Fruit fly (Drosophila melanogaster) whole organism, embryonic: ENCODE results near the gene Xe7.

Experiments used
- Ada2b ChIP-seq: fragments of 200-800 bp; sonication (Bioruptor generic); IDR thresholded peaks from 2 replicates; pipeline ENCODE4 v1.3.6; 2022; ENCODE audit warnings: missing biosample characterization, missing genetic modification characterization
- CG10565 ChIP-seq: fragments of 200-800 bp; sonication (Bioruptor generic); optimal IDR thresholded peaks from 3 replicates; lab custom pipeline; 2016; ENCODE audit warnings: missing biosample characterization, mild to moderate bottlenecking, missing genetic modification characterization
- CG11456 ChIP-seq: fragments of 200-800 bp; sonication (Bioruptor generic); IDR thresholded peaks from 3 replicates; pipeline ENCODE4 v1.3.6; 2022; ENCODE audit warnings: missing biosample characterization, missing genetic modification characterization
- CG11695 ChIP-seq: fragments of 200-800 bp; sonication (Bioruptor generic); IDR thresholded peaks from 3 replicates; pipeline ENCODE4 v1.3.6; 2022; ENCODE audit warnings: missing biosample characterization, missing genetic modification characterization
- CG12942 ChIP-seq: fragments of 200-800 bp; sonication (Bioruptor generic); optimal IDR thresholded peaks from 3 replicates; lab custom pipeline; 2016; ENCODE audit warnings: missing biosample characterization, missing genetic modification characterization
- CG14441 ChIP-seq: fragments of 200-800 bp; sonication (Bioruptor generic); IDR thresholded peaks from 2 replicates; pipeline ENCODE4 v1.3.6; 2022; ENCODE audit warnings: missing biosample characterization, missing genetic modification characterization
- CG1647 ChIP-seq: fragments of 200-800 bp; sonication (Bioruptor generic); optimal IDR thresholded peaks from 3 replicates; lab custom pipeline; 2016; ENCODE audit warnings: missing biosample characterization, missing genetic modification characterization
- CG16779 ChIP-seq: fragments of 200-800 bp; sonication (Bioruptor generic); IDR thresholded peaks from 2 replicates; pipeline ENCODE4 v1.3.6; 2022; ENCODE audit warnings: missing biosample characterization, missing genetic modification characterization
- CG17912 ChIP-seq: fragments of 200-800 bp; sonication (Bioruptor generic); optimal IDR thresholded peaks from 2 replicates; lab custom pipeline; 2018; ENCODE audit warnings: missing biosample characterization, mild to moderate bottlenecking, missing genetic modification characterization
- CG1792 ChIP-seq: fragments of 200-800 bp; sonication (Bioruptor generic); optimal IDR thresholded peaks from 2 replicates; lab custom pipeline; 2016; ENCODE audit warnings: missing biosample characterization, missing genetic modification characterization
- CG2712 ChIP-seq: fragments of 200-800 bp; optimal IDR thresholded peaks from 3 replicates; lab custom pipeline; 2019; ENCODE audit warnings: missing biosample characterization, mild to moderate bottlenecking, missing genetic modification characterization, moderate library complexity
- CG33213 ChIP-seq: fragments of 200-800 bp; sonication (Bioruptor generic); optimal IDR thresholded peaks from 3 replicates; lab custom pipeline; 2016; ENCODE audit warnings: missing biosample characterization, missing genetic modification characterization
- CG6683 ChIP-seq: fragments of 200-800 bp; sonication (Bioruptor generic); optimal IDR thresholded peaks from 2 replicates; lab custom pipeline; 2017; ENCODE audit warnings: missing biosample characterization, mild to moderate bottlenecking, missing genetic modification characterization, missing genetic modification reagents
- CG7786 ChIP-seq: fragments of 200-800 bp; sonication (Bioruptor generic); optimal IDR thresholded peaks from 2 replicates; lab custom pipeline; 2016; ENCODE audit warnings: missing biosample characterization, missing genetic modification characterization
- CG7987 ChIP-seq: fragments of 200-800 bp; sonication (Bioruptor generic); optimal IDR thresholded peaks from 2 replicates; lab custom pipeline; 2018; ENCODE audit warnings: missing biosample characterization, mild to moderate bottlenecking, missing genetic modification characterization, moderate library complexity
- CrebB ChIP-seq: fragments of 200-800 bp; sonication (Bioruptor generic); optimal IDR thresholded peaks from 3 replicates; lab custom pipeline; 2018; ENCODE audit warnings: missing biosample characterization, mild to moderate bottlenecking, missing genetic modification characterization
- Dbx ChIP-seq: fragments of 200-800 bp; sonication (Bioruptor generic); IDR thresholded peaks from 3 replicates; pipeline ENCODE4 v1.3.6; 2022; ENCODE audit warnings: missing biosample characterization, missing genetic modification characterization
- Dek ChIP-seq: fragments of 200-800 bp; sonication (Bioruptor generic); optimal IDR thresholded peaks from 3 replicates; lab custom pipeline; 2019; ENCODE audit warnings: missing biosample characterization, mild to moderate bottlenecking, missing genetic modification characterization, moderate library complexity
- H15 ChIP-seq: fragments of 200-800 bp; sonication (Bioruptor generic); IDR thresholded peaks from 3 replicates; pipeline ENCODE4 v1.3.6; 2022; ENCODE audit warnings: missing biosample characterization, missing genetic modification characterization
- Hr39 ChIP-seq: fragments of >200 bp; optimal IDR thresholded peaks from 2 replicates; lab custom pipeline; 2017
- Kr ChIP-seq: fragments of 200-800 bp; sonication (Bioruptor generic); optimal IDR thresholded peaks from 2 replicates; lab custom pipeline; 2017; ENCODE audit warnings: missing biosample characterization, mild to moderate bottlenecking, missing genetic modification characterization
- MESR4 ChIP-seq: fragments of 200-800 bp; sonication (Bioruptor generic); optimal IDR thresholded peaks from 2 replicates; lab custom pipeline; 2018; ENCODE audit warnings: missing biosample characterization, mild to moderate bottlenecking, missing genetic modification characterization, moderate library complexity
- Mrtf ChIP-seq: fragments of 200-800 bp; sonication (Bioruptor generic); IDR thresholded peaks from 3 replicates; pipeline ENCODE4 v1.3.6; 2022; ENCODE audit warnings: missing biosample characterization, missing genetic modification characterization
- NFAT ChIP-seq: fragments of 200-800 bp; sonication (Bioruptor generic); IDR thresholded peaks from 2 replicates; pipeline ENCODE4 v1.3.6; 2022; ENCODE audit warnings: missing biosample characterization, missing genetic modification characterization
- Oli ChIP-seq: fragments of 200-800 bp; sonication (Bioruptor generic); optimal IDR thresholded peaks from 2 replicates; lab custom pipeline; 2018; ENCODE audit warnings: missing biosample characterization, mild to moderate bottlenecking, missing genetic modification characterization, moderate library complexity
- Opbp ChIP-seq: fragments of 200-800 bp; sonication (Bioruptor generic); IDR thresholded peaks from 3 replicates; pipeline ENCODE4 v1.3.6; 2022; ENCODE audit warnings: missing biosample characterization, missing genetic modification characterization; ENCODE audit not compliant: partially characterized antibody
- PHDP ChIP-seq: fragments of 200-800 bp; sonication (Bioruptor generic); optimal IDR thresholded peaks from 3 replicates; lab custom pipeline; 2018; ENCODE audit warnings: missing biosample characterization, mild to moderate bottlenecking, missing genetic modification characterization, moderate library complexity
- Rfx ChIP-seq: fragments of 200-800 bp; sonication (Bioruptor generic); IDR thresholded peaks from 2 replicates; pipeline ENCODE4 v1.3.6; 2022; ENCODE audit warnings: missing biosample characterization, missing genetic modification characterization
- Rx ChIP-seq: fragments of 200-800 bp; sonication (Bioruptor generic); IDR thresholded peaks from 2 replicates; pipeline ENCODE4 v1.3.6; 2022; ENCODE audit warnings: missing biosample characterization, missing genetic modification characterization
- YL-1 ChIP-seq: fragments of 200-800 bp; sonication (Bioruptor generic); optimal IDR thresholded peaks from 3 replicates; lab custom pipeline; 2017; ENCODE audit warnings: missing biosample characterization, mild to moderate bottlenecking, missing genetic modification characterization
- bab2 ChIP-seq: fragments of 200-800 bp; sonication (Bioruptor generic); optimal IDR thresholded peaks from 2 replicates; lab custom pipeline; 2016; ENCODE audit warnings: missing biosample characterization, missing genetic modification characterization
- bigmax ChIP-seq: fragments of 200-800 bp; sonication (Bioruptor generic); optimal IDR thresholded peaks from 2 replicates; lab custom pipeline; 2018; ENCODE audit warnings: missing biosample characterization, mild to moderate bottlenecking, missing genetic modification characterization
- cas ChIP-seq: fragments of 200-800 bp; sonication (Bioruptor generic); IDR thresholded peaks from 2 replicates; pipeline ENCODE4 v1.3.6; 2022; ENCODE audit warnings: missing biosample characterization, missing genetic modification characterization
- dati ChIP-seq: fragments of 200-800 bp; sonication (Bioruptor generic); IDR thresholded peaks from 2 replicates; pipeline ENCODE4 v1.3.6; 2022; ENCODE audit warnings: missing biosample characterization, missing genetic modification characterization
- exex ChIP-seq: fragments of 200-800 bp; sonication (Bioruptor generic); optimal IDR thresholded peaks from 4 replicates; lab custom pipeline; 2018; ENCODE audit warnings: missing biosample characterization, mild to moderate bottlenecking, missing genetic modification characterization, moderate library complexity
- fd102C ChIP-seq: fragments of 200-800 bp; sonication (Bioruptor generic); optimal IDR thresholded peaks from 2 replicates; lab custom pipeline; 2018; ENCODE audit warnings: missing biosample characterization, mild to moderate bottlenecking, missing genetic modification characterization, moderate library complexity
- fd96Cb ChIP-seq: fragments of 200-800 bp; sonication (Bioruptor generic); optimal IDR thresholded peaks from 2 replicates; lab custom pipeline; 2018; ENCODE audit warnings: missing biosample characterization, mild to moderate bottlenecking, missing genetic modification characterization, moderate library complexity
- jigr1 ChIP-seq: fragments of 200-800 bp; sonication (Bioruptor generic); IDR thresholded peaks from 3 replicates; pipeline ENCODE4 v1.3.6; 2022; ENCODE audit warnings: missing biosample characterization, missing genetic modification characterization
- knrl ChIP-seq: fragments of 200-800 bp; sonication (Bioruptor generic); IDR thresholded peaks from 3 replicates; pipeline ENCODE4 v1.3.6; 2022; ENCODE audit warnings: missing biosample characterization, missing genetic modification characterization; ENCODE audit not compliant: partially characterized antibody
- luna ChIP-seq: fragments of 200-800 bp; sonication (Bioruptor generic); optimal IDR thresholded peaks from 2 replicates; lab custom pipeline; 2016; ENCODE audit warnings: missing biosample characterization, missing genetic modification characterization
- maf-S ChIP-seq: fragments of 200-800 bp; sonication (Bioruptor generic); optimal IDR thresholded peaks from 2 replicates; lab custom pipeline; 2016; ENCODE audit warnings: missing biosample characterization, missing genetic modification characterization
- mld ChIP-seq: fragments of 200-800 bp; sonication (Bioruptor generic); IDR thresholded peaks from 3 replicates; pipeline ENCODE4 v1.3.6; 2022; ENCODE audit warnings: missing biosample characterization, missing genetic modification characterization; ENCODE audit not compliant: partially characterized antibody
- nerfin-2 ChIP-seq: fragments of 200-800 bp; sonication (Bioruptor generic); IDR thresholded peaks from 2 replicates; pipeline ENCODE4 v1.3.6; 2022; ENCODE audit warnings: missing biosample characterization, missing genetic modification characterization; ENCODE audit not compliant: partially characterized antibody
- p53 ChIP-seq: fragments of 200-800 bp; sonication (Bioruptor generic); optimal IDR thresholded peaks from 2 replicates; lab custom pipeline; 2016; ENCODE audit warnings: missing biosample characterization, missing genetic modification characterization
- peb ChIP-seq: fragments of 200-800 bp; sonication (Bioruptor generic); IDR thresholded peaks from 2 replicates; pipeline ENCODE4 v1.3.6; 2022; ENCODE audit warnings: missing biosample characterization, missing genetic modification characterization
- pzg ChIP-seq: fragments of 200-800 bp; sonication (Bioruptor generic); optimal IDR thresholded peaks from 3 replicates; lab custom pipeline; 2018; ENCODE audit warnings: missing biosample characterization, mild to moderate bottlenecking, missing genetic modification characterization, moderate library complexity
- shn ChIP-seq: fragments of 200-800 bp; sonication (Bioruptor generic); optimal IDR thresholded peaks from 3 replicates; lab custom pipeline; 2016; ENCODE audit warnings: missing biosample characterization, missing genetic modification characterization
- sisA ChIP-seq: fragments of 200-800 bp; sonication (Bioruptor generic); IDR thresholded peaks from 2 replicates; pipeline ENCODE4 v1.3.6; 2022; ENCODE audit warnings: missing biosample characterization, missing genetic modification characterization
- slou ChIP-seq: fragments of 200-800 bp; sonication (Bioruptor generic); optimal IDR thresholded peaks from 3 replicates; lab custom pipeline; 2016; ENCODE audit warnings: missing biosample characterization, missing genetic modification characterization
- twi ChIP-seq: fragments of 200-800 bp; optimal IDR thresholded peaks from 2 replicates; lab custom pipeline; 2019; ENCODE audit warnings: missing biosample characterization, mild to moderate bottlenecking, missing genetic modification characterization, moderate library complexity
- z ChIP-seq: fragments of 200-800 bp; sonication (Bioruptor generic); IDR thresholded peaks from 3 replicates; pipeline ENCODE4 v1.3.6; 2022; ENCODE audit warnings: missing biosample characterization, missing genetic modification characterization

The Xe7 gene

dm6 chr3R:5620387-5620956, 48.7 kb downstream of the Xe7 start (continued):
- 0 out of 2 replicates have a peak, but pooled peaks have one; percentile 35 for TF ChIP-seq peb (GFP tag; lab: Robert Waterston, UW)
- TF ChIP-seq H15 (GFP tag; lab: Robert Waterston, UW) = peak; percentile 24; the same call in 1 of the 3 replicates
- TF ChIP-seq Rfx (GFP tag; lab: Robert Waterston, UW) = peak; percentile 46
- peak; percentile 40 for TF ChIP-seq shn (GFP tag; lab: Kevin White, UChicago)
- TF ChIP-seq CG33213 (GFP tag; lab: Kevin White, UChicago) = no peak
- no peak for TF ChIP-seq YL-1 (GFP tag; lab: Kevin White, UChicago)
- no peak for TF ChIP-seq z (GFP tag; lab: Robert Waterston, UW)
- peak; percentile 78 for TF ChIP-seq sisA (GFP tag; lab: Robert Waterston, UW)
- peak; percentile 6 for TF ChIP-seq CG12942
- TF ChIP-seq bab2 (GFP tag; lab: Kevin White, UChicago) = peak; percentile 69
- TF ChIP-seq fd102C (GFP tag; lab: Kevin White, UChicago) = no peak
- TF ChIP-seq pzg (GFP tag; lab: Kevin White, UChicago) = no peak
- no peak for TF ChIP-seq CG6683
- no peak for TF ChIP-seq CrebB
- TF ChIP-seq Mrtf = peak; percentile 65
- no peak for TF ChIP-seq Opbp (GFP tag; lab: Robert Waterston, UW)
- TF ChIP-seq CG7987 (GFP tag; lab: Kevin White, UChicago) = no peak
- no peak for TF ChIP-seq cas (GFP tag; lab: Robert Waterston, UW)
- peak; percentile 66; the same call in 1 of the 3 replicates for TF ChIP-seq CG11456
- peak; percentile 70 for TF ChIP-seq CG7786 (GFP tag; lab: Kevin White, UChicago)
- peak; percentile 41; the same call in 1 of the 3 replicates for TF ChIP-seq CG11695
- no peak for TF ChIP-seq CG16779 (GFP tag; lab: Robert Waterston, UW)
- TF ChIP-seq exex (tag; lab: Kevin White, UChicago) = peak; percentile 18
- TF ChIP-seq mld (GFP tag; lab: Robert Waterston, UW) = no peak
- peak; percentile 18 for TF ChIP-seq CG1647
- peak; percentile 82 for TF ChIP-seq Oli (tag; lab: Kevin White, UChicago)
- peak; percentile 21 for TF ChIP-seq luna (GFP tag; lab: Kevin White, UChicago)
- no peak for TF ChIP-seq Kr (GFP tag; lab: Kevin White, UChicago)
- 0 out of 3 replicates have a peak, but pooled peaks have one; percentile 16 for TF ChIP-seq Dbx (GFP tag; lab: Robert Waterston, UW)
- TF ChIP-seq Rx (GFP tag; lab: Robert Waterston, UW) = peak; percentile 75
- peak; percentile 70 for TF ChIP-seq fd96Cb
- TF ChIP-seq CG14441 (GFP tag; lab: Robert Waterston, UW) = peak; percentile 50
- peak; percentile 40 for TF ChIP-seq CG1792 (GFP tag; lab: Kevin White, UChicago)
- peak; percentile 71 for TF ChIP-seq CG2712 (tag; lab: Kevin White, UChicago)
- TF ChIP-seq MESR4 (GFP tag; lab: Kevin White, UChicago) = no peak
- TF ChIP-seq Dek (tag; lab: Kevin White, UChicago) = peak; percentile 40
- TF ChIP-seq NFAT (GFP tag; lab: Robert Waterston, UW) = peak; percentile 52; the same call in 1 of the 2 replicates
- TF ChIP-seq knrl = no peak
- TF ChIP-seq maf-S (GFP tag; lab: Kevin White, UChicago) = peak; percentile 39
- TF ChIP-seq Ada2b = 0 out of 2 replicates have a peak, but pooled peaks have one; percentile 46
- TF ChIP-seq dati (GFP tag; lab: Robert Waterston, UW) = no peak
- peak; percentile 56 for TF ChIP-seq PHDP (tag; lab: Kevin White, UChicago)
- TF ChIP-seq Hr39 (lab: Kevin White, UChicago) = no peak
- peak; percentile 41 for TF ChIP-seq slou (GFP tag; lab: Kevin White, UChicago)
- TF ChIP-seq jigr1 (GFP tag; lab: Robert Waterston, UW) = peak; percentile 65; the same call in 1 of the 3 replicates
- no peak for TF ChIP-seq CG17912 (GFP tag; lab: Kevin White, UChicago)
- no peak for TF ChIP-seq bigmax (GFP tag; lab: Kevin White, UChicago)
- no peak for TF ChIP-seq CG10565 (GFP tag; lab: Kevin White, UChicago)
- TF ChIP-seq twi (tag; lab: Kevin White, UChicago) = peak; percentile 36
- no peak for TF ChIP-seq p53
- TF ChIP-seq nerfin-2 (GFP tag; lab: Robert Waterston, UW) = no peak
